Worm (Caenorhabditis elegans): ENCODE data around the gene noah-2.

noah-2 gene

DNA sequence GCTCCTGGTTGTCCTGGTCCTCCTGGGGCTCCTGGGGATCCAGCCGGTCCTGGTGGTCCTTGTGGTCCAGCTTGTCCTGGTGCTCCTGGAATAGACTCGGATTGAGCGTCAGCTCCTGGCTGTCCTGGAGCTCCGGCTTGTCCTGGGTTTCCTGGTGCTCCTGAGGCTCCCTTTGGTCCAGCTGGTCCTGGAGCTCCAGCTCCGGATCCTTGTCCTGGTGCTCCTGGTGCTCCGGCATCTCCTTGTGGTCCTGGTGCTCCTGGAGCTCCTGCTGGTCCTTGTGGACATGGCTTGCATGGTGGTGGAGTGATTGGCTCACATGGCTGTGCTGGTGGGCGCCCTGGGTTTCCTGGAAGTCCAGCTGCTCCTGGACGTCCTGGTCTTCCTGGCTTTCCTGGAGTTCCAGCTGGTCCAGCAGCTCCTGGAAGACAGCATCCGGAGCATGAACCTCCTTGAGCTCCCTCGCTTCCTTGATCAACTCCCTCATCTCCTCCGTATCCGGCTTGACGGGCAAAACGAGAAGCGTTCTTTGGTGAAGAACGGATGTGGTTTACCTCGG is 7.6 kb downstream of the noah-2 start:
- TF ChIP-seq lin-15B (tag; optimal IDR thresholded peaks at IDR 0.05) (no peak), jun-1 (tag; optimal IDR thresholded peaks at IDR 0.05) (no peak), isw-1 (GFP tag; IDR thresholded peaks at IDR 0.05) (no peak), snu-23 (GFP tag; optimal IDR thresholded peaks at IDR 0.05) (no peak), fkh-8 (tag; optimal IDR thresholded peaks at IDR 0.05) (no peak), unc-130 (tag; optimal IDR thresholded peaks at IDR 0.05) (no peak)

DNA sequence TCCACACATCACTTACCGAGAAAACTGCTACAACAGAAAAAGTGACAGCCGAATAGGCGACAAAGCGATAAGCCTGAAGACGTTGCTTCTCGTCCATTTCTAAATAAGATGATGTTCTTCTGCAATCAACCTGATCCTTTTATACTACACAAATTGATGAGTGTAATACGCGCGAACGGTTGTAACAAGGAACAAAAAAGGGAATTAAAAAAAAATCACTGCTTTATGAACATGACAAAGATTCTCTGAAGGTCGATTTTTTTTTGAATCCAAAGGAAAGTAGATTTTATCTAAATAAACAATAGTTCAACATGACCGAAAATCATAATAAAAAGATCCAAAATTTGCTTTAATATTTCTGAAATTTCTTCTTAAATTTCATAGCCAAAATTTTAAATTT is 8.2 kb downstream of the noah-2 start, which contains the start of gene col-133:
TSS of gene col-133 (minus strand) at position 101 of the 400 bp plus-strand sequence.
- TF ChIP-seq mef-2 (tag; optimal IDR thresholded peaks at IDR 0.05) (no peak), unc-62 (GFP tag; optimal IDR thresholded peaks at IDR 0.05) (no peak), lin-13 (GFP tag; optimal IDR thresholded peaks at IDR 0.05) (no peak), lin-35 (GFP tag; optimal IDR thresholded peaks at IDR 0.05) (no peak), mdl-1 (tag; optimal IDR thresholded peaks at IDR 0.05) (no peak), ztf-11 (tag; optimal IDR thresholded peaks at IDR 0.05) (no peak), fkh-4 (tag; optimal IDR thresholded peaks at IDR 0.05; ENCODE audit: borderline replicate concordance) (no peak)

DNA sequence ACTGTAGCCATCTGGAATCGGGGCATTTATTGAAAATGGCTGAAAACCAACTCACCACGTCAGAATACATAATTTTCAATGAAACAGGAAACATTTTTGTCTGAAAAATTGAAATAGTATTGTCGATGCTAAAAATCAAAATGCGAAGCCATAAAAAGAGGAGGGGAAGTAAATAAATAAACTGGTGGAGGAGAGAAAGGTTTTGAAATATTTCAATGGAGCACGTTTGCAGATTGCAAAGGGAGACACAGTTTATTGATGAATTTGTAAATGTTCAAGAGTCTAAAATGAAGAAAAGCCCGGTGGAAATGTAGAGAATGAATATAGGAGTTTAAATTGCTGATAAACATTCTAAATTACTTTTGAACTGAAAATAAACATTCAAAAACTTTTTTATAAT is 12.0 kb downstream of the noah-2 start, which contains the start of gene F52B11.5:
TSS of gene F52B11.5 (minus strand) at position 178 of the 400 bp plus-strand sequence.
- TF ChIP-seq dpl-1 (GFP tag; optimal IDR thresholded peaks at IDR 0.05) = peak in 1 of 3 experiments; percentile 38
- peak in 1 of 2 experiments; percentile 17 for TF ChIP-seq efl-1 (optimal IDR thresholded peaks at IDR 0.05)
- no peak for TF ChIP-seq efl-1 (GFP tag; optimal IDR thresholded peaks at IDR 0.05 in 1 of 2)
- no peak for TF ChIP-seq tlp-1 (tag; optimal IDR thresholded peaks at IDR 0.05)
- TF ChIP-seq lin-35 (GFP tag; optimal IDR thresholded peaks at IDR 0.05) = peak in 1 of 2 experiments; percentile 3
- no peak for TF ChIP-seq ceh-8 (GFP tag; optimal IDR thresholded peaks at IDR 0.05)
- TF ChIP-seq ama-1 (optimal IDR thresholded peaks at IDR 0.05) = no peak
- TF ChIP-seq dsc-1 (tag; optimal IDR thresholded peaks at IDR 0.05) = no peak
- TF ChIP-seq lin-15B (tag; optimal IDR thresholded peaks at IDR 0.05) = no peak

DNA sequence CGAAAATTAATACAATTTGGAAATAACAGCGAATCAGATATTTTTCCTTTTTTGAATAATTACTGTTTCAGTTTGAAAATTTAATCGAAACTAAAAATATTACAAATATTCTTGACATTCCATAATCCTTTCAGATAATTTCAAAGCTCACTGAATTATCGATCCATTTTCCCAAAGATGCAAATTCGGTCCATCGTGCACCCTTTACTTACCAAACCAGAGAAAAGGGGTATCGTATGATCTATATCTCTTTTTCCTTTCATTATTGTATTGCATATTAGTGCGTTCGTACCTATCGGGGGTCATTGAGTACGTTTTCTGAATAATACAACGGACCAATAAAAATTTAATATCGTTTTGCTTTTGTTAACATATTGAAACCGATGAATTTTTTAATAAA is 13.7 kb downstream of the noah-2 start:
- no peak for TF ChIP-seq isw-1 (GFP tag; IDR thresholded peaks at IDR 0.05)
- TF ChIP-seq unc-130 (tag; optimal IDR thresholded peaks at IDR 0.05) = no peak
- TF ChIP-seq xbp-1 (tag; optimal IDR thresholded peaks at IDR 0.05) = no peak
- no peak for TF ChIP-seq ces-1 (GFP tag; optimal IDR thresholded peaks at IDR 0.05)
- TF ChIP-seq Y116A8C.19 (tag; optimal IDR thresholded peaks at IDR 0.05; ENCODE audit: borderline replicate concordance) = no peak
- no peak for TF ChIP-seq ceh-82 (tag; optimal IDR thresholded peaks at IDR 0.05)
- TF ChIP-seq tlp-1 (tag; optimal IDR thresholded peaks at IDR 0.05) = no peak
- TF ChIP-seq fos-1 (tag; optimal IDR thresholded peaks at IDR 0.05) = no peak
- no peak for TF ChIP-seq mdl-1 (tag; optimal IDR thresholded peaks at IDR 0.05)
- no peak for TF ChIP-seq unc-98 (GFP tag; IDR thresholded peaks at IDR 0.05)
- TF ChIP-seq mep-1 (tag; optimal IDR thresholded peaks at IDR 0.05) = no peak
- no peak for TF ChIP-seq elt-2 (tag; optimal IDR thresholded peaks at IDR 0.05)
- TF ChIP-seq ets-5 (GFP tag; IDR thresholded peaks at IDR 0.05) = no peak
- TF ChIP-seq pax-3 (tag; optimal IDR thresholded peaks at IDR 0.05) = no peak
- no peak for TF ChIP-seq aha-1 (tag; optimal IDR thresholded peaks at IDR 0.05)
- no peak for TF ChIP-seq nhr-84 (tag; optimal IDR thresholded peaks at IDR 0.05)
- TF ChIP-seq nhr-12 (tag; optimal IDR thresholded peaks at IDR 0.05) = no peak
- TF ChIP-seq pag-3 (tag; optimal IDR thresholded peaks at IDR 0.05; ENCODE audit: borderline replicate concordance, insufficient read depth) = no peak
- TF ChIP-seq C04F5.9 (tag; optimal IDR thresholded peaks at IDR 0.05) = no peak
- no peak for TF ChIP-seq ama-1 (optimal IDR thresholded peaks at IDR 0.05)

DNA sequence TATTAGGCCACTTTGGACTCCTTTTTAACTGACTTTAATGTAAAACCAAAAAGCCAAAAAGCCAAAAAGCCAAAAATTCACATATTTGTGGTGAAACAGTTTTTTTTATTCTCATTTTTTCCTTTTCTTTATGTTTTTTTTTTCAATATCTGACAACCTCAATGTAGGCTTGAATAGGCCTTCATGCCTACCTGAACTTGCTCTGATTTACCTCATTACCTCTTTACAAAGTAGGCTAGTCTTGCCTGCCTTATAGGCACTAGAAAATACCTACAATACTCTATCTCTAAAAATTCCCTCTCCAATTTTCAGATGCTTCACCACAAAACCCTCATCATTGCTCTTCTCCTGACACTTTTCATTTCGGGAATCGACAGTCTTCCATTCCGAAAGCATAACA is 15.2 kb downstream of the noah-2 start, which contains the start of gene ins-34:
TSS of gene ins-34 (plus strand) at position 301 of the 400 bp plus-strand sequence.
- TF ChIP-seq nhr-85 (tag) (no peak), blmp-1 (tag; optimal IDR thresholded peaks at IDR 0.05) (no peak), nhr-77 (tag; optimal IDR thresholded peaks at IDR 0.05) (no peak)
